Worm (Caenorhabditis elegans) whole organism, young adult: ENCODE results near the gene F13B12.2.
A peak's percentile ranks its signal among the peaks of the same experiment; 100 is the strongest.

Source experiments
- B0261.1 ChIP-seq: sonication (generic microtip); optimal IDR thresholded peaks from 2 replicates; lab custom pipeline; 2016; ENCODE audit warnings: mild to moderate bottlenecking, missing genetic modification characterization, moderate library complexity, missing compliant biosample characterization
- F37B4.10 ChIP-seq: fragments of 200-800 bp; sonication (Bioruptor generic); IDR thresholded peaks from 2 replicates; pipeline ENCODE4 v1.3.6; 2022; ENCODE audit warnings: missing genetic modification characterization, missing compliant biosample characterization
- Y67H2A.10 ChIP-seq: fragments of 200-800 bp; sonication (Bioruptor generic); conservative IDR thresholded peaks from 2 replicates; pipeline ENCODE4 v1.3.6; 2022; ENCODE audit warnings: missing genetic modification reagents, missing genetic modification characterization, missing compliant biosample characterization
- attf-5 ChIP-seq: fragments of 200-800 bp; sonication (Bioruptor generic); optimal IDR thresholded peaks from 2 replicates; lab custom pipeline; 2018; ENCODE audit warnings: mild to moderate bottlenecking, missing genetic modification characterization, missing compliant biosample characterization
- cebp-1 ChIP-seq, 2 experiments: fragments of 200-800 bp in 1 of 2; sonication (Bioruptor generic) in 1 of 2; sonication (generic microtip) in 1 of 2; IDR thresholded peaks in 1 of 2; optimal IDR thresholded peaks in 1 of 2; 2 replicates each; pipeline versions ENCODE4 v1.3.6 to Lab custom; 2017 to 2022; ENCODE audit warnings: missing compliant biosample characterization in 2 of 2, missing genetic modification characterization in 2 of 2, mild to moderate bottlenecking in 1 of 2, missing genetic modification reagents in 1 of 2, moderate library complexity in 1 of 2
- chd-7 ChIP-seq: sonication (generic microtip); optimal IDR thresholded peaks from 2 replicates; lab custom pipeline; 2016; ENCODE audit warnings: mild to moderate bottlenecking, missing genetic modification characterization, moderate library complexity, missing compliant biosample characterization
- him-1 ChIP-seq: sonication (generic microtip); optimal IDR thresholded peaks from 2 replicates; lab custom pipeline; 2016; ENCODE audit warnings: missing genotype, missing genetic modification reagents, missing genetic modification characterization, missing compliant biosample characterization
- hmg-1.2 ChIP-seq: fragments of 200-800 bp; sonication (Bioruptor generic); IDR thresholded peaks from 2 replicates; pipeline ENCODE4 v1.3.6; 2022; ENCODE audit warnings: missing genetic modification reagents, missing genetic modification characterization, missing compliant biosample characterization
- lin-40 ChIP-seq: sonication (generic microtip); optimal IDR thresholded peaks from 2 replicates; lab custom pipeline; 2016; ENCODE audit warnings: missing genetic modification characterization, mild to moderate bottlenecking, missing compliant biosample characterization, missing genotype, missing genetic modification reagents
- madf-8 ChIP-seq: fragments of 200-800 bp; sonication (Bioruptor generic); conservative IDR thresholded peaks from 2 replicates; pipeline ENCODE4 v1.3.6; 2022; ENCODE audit warnings: missing genetic modification reagents, missing genetic modification characterization, missing compliant biosample characterization
- nfya-1 ChIP-seq: sonication (generic microtip); optimal IDR thresholded peaks from 2 replicates; lab custom pipeline; 2017; ENCODE audit warnings: antibody characterized with exemption, missing compliant biosample characterization, missing genetic modification characterization, borderline replicate concordance; ENCODE audit not compliant: insufficient read depth
- nhr-80 ChIP-seq: sonication (generic microtip); optimal IDR thresholded peaks from 2 replicates; lab custom pipeline; 2016; ENCODE audit warnings: missing genetic modification characterization, missing compliant biosample characterization
- nhr-90 ChIP-seq: sonication (generic microtip); optimal IDR thresholded peaks from 2 replicates; lab custom pipeline; 2016; ENCODE audit warnings: missing genotype, mild to moderate bottlenecking, missing genetic modification characterization, missing compliant biosample characterization
- repo-1 ChIP-seq: sonication (generic microtip); optimal IDR thresholded peaks from 2 replicates; lab custom pipeline; 2017; ENCODE audit warnings: mild to moderate bottlenecking, missing genetic modification characterization, missing compliant biosample characterization
- zfh-2 ChIP-seq: fragments of 200-800 bp; sonication (Bioruptor generic); conservative IDR thresholded peaks from 2 replicates; pipeline ENCODE4 v1.3.6; 2022; ENCODE audit warnings: missing genetic modification reagents, missing genetic modification characterization, missing compliant biosample characterization

F13B12.2 gene

ce11 chrIV:10380626-10381025 lies 48.3 kb downstream of the F13B12.2 start (continued):
- TF ChIP-seq repo-1 (tag; lab: Kevin White, UChicago) (no peak), cebp-1 (GFP tag; IDR thresholded peaks at IDR 0.05; lab: Robert Waterston, UW) (no peak), cebp-1 (tag; optimal IDR thresholded peaks at IDR 0.05; lab: Kevin White, UChicago) (peak; percentile 74), chd-7 (peak; percentile 1), zfh-2 (GFP tag; lab: Robert Waterston, UW) (peak; percentile 67; the same call in 1 of the 2 replicates), attf-5 (GFP tag; lab: Kevin White, UChicago) (peak; percentile 70), nhr-80 (tag; lab: Kevin White, UChicago) (peak; percentile 1), Y67H2A.10 (0 out of 2 replicates have a peak, but pooled peaks have one; percentile 7), him-1 (no peak), nfya-1 (tag; lab: Kevin White, UChicago) (no peak), F37B4.10 (GFP tag; lab: Robert Waterston, UW) (no peak), lin-40 (peak; percentile 48), madf-8 (GFP tag; lab: Robert Waterston, UW) (peak; percentile 63), B0261.1 (tag; lab: Kevin White, UChicago) (no peak), nhr-90 (tag; lab: Kevin White, UChicago) (no peak), hmg-1.2 (GFP tag; lab: Robert Waterston, UW) (peak; percentile 72)
